Fruit fly (Drosophila melanogaster): Measurements from ENCODE around the gene Socs16D.

The Socs16D gene

DNA sequence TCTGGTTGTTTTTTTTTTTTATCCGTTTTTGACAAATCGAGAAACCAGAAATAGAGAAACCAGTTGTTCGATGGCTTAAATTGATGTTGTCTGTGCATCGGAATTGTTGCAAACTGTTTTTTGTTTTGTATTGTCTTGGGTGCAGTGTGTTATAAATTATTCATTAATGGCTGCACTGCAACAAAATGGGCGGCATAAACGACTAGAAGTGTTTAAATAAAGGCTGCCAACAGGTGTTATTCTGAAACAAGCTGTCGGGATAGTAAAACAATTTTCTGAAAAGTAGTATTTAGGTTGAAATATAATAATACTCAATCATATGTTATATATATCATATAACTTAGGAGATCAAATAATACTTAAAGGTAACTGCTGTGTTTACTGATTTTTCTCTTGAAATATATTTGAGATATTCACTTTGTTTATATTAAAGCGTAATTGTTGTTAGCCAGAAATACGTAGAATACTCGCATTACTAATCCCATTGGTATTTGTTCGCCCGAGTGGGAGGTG is 9.1 kb upstream of the Socs16D start:
- TF ChIP-seq D1 (tag; optimal IDR thresholded peaks at IDR 0.05) (no peak), CG15710 (tag; optimal IDR thresholded peaks at IDR 0.05) (peak; percentile 42), CG8159 (tag; optimal IDR thresholded peaks at IDR 0.05) (peak; percentile 46), CG32121 (GFP tag; IDR thresholded peaks at IDR 0.05) (no peak), rn (GFP tag; IDR thresholded peaks at IDR 0.05) (no peak), CG9948 (tag; optimal IDR thresholded peaks at IDR 0.05) (peak; percentile 16), Pif1B (GFP tag; optimal IDR thresholded peaks at IDR 0.05) (no peak), Pif1A (GFP tag; optimal IDR thresholded peaks at IDR 0.05) (no peak), CG8301 (tag; optimal IDR thresholded peaks at IDR 0.05) (peak; percentile 18), CG13204 (GFP tag; optimal IDR thresholded peaks at IDR 0.05) (no peak), CG17806 (tag; optimal IDR thresholded peaks at IDR 0.05) (peak; percentile 36), EcR (GFP tag; optimal IDR thresholded peaks at IDR 0.05) (no peak), gl (tag; optimal IDR thresholded peaks at IDR 0.05) (peak; percentile 0), CG34367 (tag; optimal IDR thresholded peaks at IDR 0.05) (peak; percentile 13)

DNA sequence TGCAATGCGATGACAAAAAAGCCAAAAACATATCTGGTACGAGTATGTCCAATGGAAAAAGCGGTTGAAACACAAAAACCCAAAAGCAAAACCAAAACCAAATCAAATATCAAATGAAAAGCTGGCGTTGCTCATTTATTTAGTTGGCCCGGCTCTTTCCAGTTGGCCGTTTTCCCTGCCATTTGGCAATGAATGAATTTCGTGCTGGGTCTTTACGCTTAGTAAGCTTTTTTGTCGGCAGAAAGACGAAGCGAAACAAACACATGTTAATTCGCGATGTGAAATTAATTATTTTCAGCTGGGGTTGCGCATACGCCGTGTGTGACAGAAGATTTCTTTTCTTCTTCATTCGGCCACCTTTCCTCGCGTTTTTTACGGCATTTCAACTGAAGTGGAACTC is 7.4 kb upstream of the Socs16D start:
- TF ChIP-seq CG9948 (tag; optimal IDR thresholded peaks at IDR 0.05) (no peak), Ets98B (GFP tag; IDR thresholded peaks at IDR 0.05) (no peak), CG12605 (GFP tag; IDR thresholded peaks at IDR 0.05) (no peak), fd96Ca (GFP tag; IDR thresholded peaks at IDR 0.05) (no peak), Snoo (tag; optimal IDR thresholded peaks at IDR 0.05) (no peak), CG34367 (tag; optimal IDR thresholded peaks at IDR 0.05) (no peak), CG17806 (tag; optimal IDR thresholded peaks at IDR 0.05) (no peak), CG14655 (GFP tag; optimal IDR thresholded peaks at IDR 0.05) (no peak), CG15710 (tag; optimal IDR thresholded peaks at IDR 0.05) (no peak), CG13204 (GFP tag; optimal IDR thresholded peaks at IDR 0.05) (no peak), EcR (GFP tag; optimal IDR thresholded peaks at IDR 0.05) (no peak), CG8159 (tag; optimal IDR thresholded peaks at IDR 0.05) (no peak), Pif1B (GFP tag; optimal IDR thresholded peaks at IDR 0.05) (no peak), CG8301 (tag; optimal IDR thresholded peaks at IDR 0.05) (no peak), Pif1A (GFP tag; optimal IDR thresholded peaks at IDR 0.05) (no peak), CG10348 (GFP tag; IDR thresholded peaks at IDR 0.05) (no peak), D1 (tag; optimal IDR thresholded peaks at IDR 0.05) (no peak), gl (tag; optimal IDR thresholded peaks at IDR 0.05) (no peak)

DNA sequence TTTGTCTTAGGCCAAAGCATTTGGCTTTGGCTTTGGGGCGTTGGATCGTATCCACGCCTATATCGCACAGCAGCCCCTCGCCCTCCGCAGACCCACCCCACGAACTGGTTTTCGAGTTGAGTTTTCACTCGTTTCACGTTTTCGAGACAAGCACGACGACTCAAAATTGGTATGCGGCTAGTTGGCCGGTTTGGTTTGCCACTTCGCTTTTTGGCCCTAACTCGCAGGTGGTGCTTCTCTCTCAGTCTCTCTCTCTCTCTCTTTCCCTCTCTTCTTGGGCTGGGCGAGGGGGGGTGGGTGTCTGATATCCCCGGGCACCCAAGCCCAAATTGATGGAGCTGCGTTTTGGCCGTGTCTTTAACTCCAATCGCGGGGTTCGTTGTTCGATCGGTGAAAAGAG is 6.6 kb upstream of the Socs16D start:
- TF ChIP-seq CG4496 (GFP tag; IDR thresholded peaks at IDR 0.05) = peak; percentile 49; the same call in 2 of the 3 replicates
- TF ChIP-seq CG32121 (GFP tag; IDR thresholded peaks at IDR 0.05) = 0 out of 2 replicates have a peak, but pooled peaks have one; percentile 30
- TF ChIP-seq EcR (GFP tag; optimal IDR thresholded peaks at IDR 0.05) = peak; percentile 66
- no peak for TF ChIP-seq D1 (tag; optimal IDR thresholded peaks at IDR 0.05)
- TF ChIP-seq CG12605 (GFP tag; IDR thresholded peaks at IDR 0.05) = 0 out of 2 replicates have a peak, but pooled peaks have one; percentile 7
- no peak for TF ChIP-seq Pif1B (GFP tag; optimal IDR thresholded peaks at IDR 0.05)
- TF ChIP-seq Ets98B (GFP tag; IDR thresholded peaks at IDR 0.05) = peak; percentile 26; the same call in 1 of the 2 replicates
- 0 out of 3 replicates have a peak, but pooled peaks have one; percentile 24 for TF ChIP-seq fd96Ca (GFP tag; IDR thresholded peaks at IDR 0.05)
- TF ChIP-seq gl (tag; optimal IDR thresholded peaks at IDR 0.05) = no peak

DNA sequence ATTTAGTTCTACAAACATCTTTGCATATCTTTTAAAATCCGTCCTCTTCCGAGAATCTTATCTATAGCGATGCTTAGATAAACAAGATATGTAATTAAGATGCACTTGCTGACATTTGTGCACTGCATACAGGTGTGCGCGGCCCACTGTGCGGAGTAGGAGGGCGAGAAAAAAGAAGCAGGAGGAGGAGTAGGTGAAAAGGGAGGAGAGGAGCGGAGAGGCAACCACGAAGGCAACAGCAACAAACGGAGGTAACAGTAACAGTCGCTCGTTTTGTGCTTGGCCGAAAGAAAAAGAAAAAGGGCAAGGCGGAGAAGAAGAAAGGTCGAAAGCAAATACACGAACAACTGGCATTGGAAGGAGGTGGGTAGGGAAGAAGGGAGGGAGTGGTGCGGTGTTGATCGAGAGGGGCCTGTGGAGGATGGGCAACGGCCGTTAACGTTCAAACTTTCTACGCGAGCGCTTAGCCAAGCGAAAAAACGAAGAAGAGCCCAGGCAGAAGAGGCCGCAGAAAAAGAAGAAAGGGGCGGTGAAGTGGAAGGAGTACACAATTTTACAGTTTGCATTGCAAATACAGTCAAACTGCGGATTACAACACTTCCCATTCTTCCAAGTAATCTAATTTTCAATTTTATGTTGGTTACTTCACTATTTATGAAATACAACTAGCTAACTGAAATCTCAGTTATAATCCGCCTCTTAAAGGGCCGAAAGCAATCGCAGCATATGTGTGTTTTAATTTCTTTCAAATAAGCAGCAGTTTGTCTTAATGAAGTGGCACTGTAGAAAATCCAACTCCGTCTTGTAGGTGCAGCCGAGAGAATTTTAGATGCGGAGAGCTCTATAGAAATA is 5.0 kb upstream of the Socs16D start:
- no peak for TF ChIP-seq D1 (tag; optimal IDR thresholded peaks at IDR 0.05)
- TF ChIP-seq CG9948 (tag; optimal IDR thresholded peaks at IDR 0.05) = no peak
- no peak for TF ChIP-seq CG17806 (tag; optimal IDR thresholded peaks at IDR 0.05)
- no peak for TF ChIP-seq Ets98B (GFP tag; IDR thresholded peaks at IDR 0.05)
- no peak for TF ChIP-seq Pif1A (GFP tag; optimal IDR thresholded peaks at IDR 0.05)
- TF ChIP-seq CG8301 (tag; optimal IDR thresholded peaks at IDR 0.05) = peak; percentile 46
- TF ChIP-seq CG14655 (GFP tag; optimal IDR thresholded peaks at IDR 0.05) = peak; percentile 59
- no peak for TF ChIP-seq Snoo (tag; optimal IDR thresholded peaks at IDR 0.05)
- TF ChIP-seq CG32121 (GFP tag; IDR thresholded peaks at IDR 0.05) = no peak
- TF ChIP-seq Pif1B (GFP tag; optimal IDR thresholded peaks at IDR 0.05) = no peak

DNA sequence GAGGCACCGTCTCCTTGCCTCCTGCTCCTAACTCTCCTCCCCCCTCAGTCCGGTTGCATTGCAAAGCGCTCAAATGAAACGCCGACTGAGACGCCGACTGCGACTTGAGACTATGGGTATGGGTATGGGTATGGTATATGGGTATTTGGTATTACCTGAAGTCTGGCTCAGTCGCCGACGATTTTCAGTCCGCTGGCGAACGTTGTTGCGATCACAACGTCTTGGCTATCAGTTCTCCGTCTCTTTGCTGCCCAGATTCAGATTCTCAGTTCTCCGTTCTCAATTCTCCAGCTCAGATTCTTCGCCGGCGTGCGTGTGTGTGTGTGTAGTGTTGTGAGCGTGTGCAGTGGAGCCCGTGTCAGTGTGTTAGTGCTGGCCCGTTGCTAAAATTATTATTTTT is 3.3 kb upstream of the Socs16D start, which contains the start of gene CG6398:
TSS of gene CG6398 (plus strand) at position 185 of the 400 bp plus-strand sequence.
- TF ChIP-seq CG14655 (GFP tag; optimal IDR thresholded peaks at IDR 0.05) (no peak), EcR (GFP tag; optimal IDR thresholded peaks at IDR 0.05) (peak; percentile 36), CG4496 (GFP tag; IDR thresholded peaks at IDR 0.05) (peak; percentile 44; the same call in 1 of the 3 replicates), rn (GFP tag; IDR thresholded peaks at IDR 0.05) (no peak), CG8159 (tag; optimal IDR thresholded peaks at IDR 0.05) (no peak), CG34367 (tag; optimal IDR thresholded peaks at IDR 0.05) (no peak), fd96Ca (GFP tag; IDR thresholded peaks at IDR 0.05) (no peak), CG13204 (GFP tag; optimal IDR thresholded peaks at IDR 0.05) (peak; percentile 64), Pif1A (GFP tag; optimal IDR thresholded peaks at IDR 0.05) (no peak), Ets98B (GFP tag; IDR thresholded peaks at IDR 0.05) (peak; percentile 37; the same call in 1 of the 2 replicates), D1 (tag; optimal IDR thresholded peaks at IDR 0.05) (no peak), Snoo (tag; optimal IDR thresholded peaks at IDR 0.05) (no peak), CG8301 (tag; optimal IDR thresholded peaks at IDR 0.05) (no peak)

DNA sequence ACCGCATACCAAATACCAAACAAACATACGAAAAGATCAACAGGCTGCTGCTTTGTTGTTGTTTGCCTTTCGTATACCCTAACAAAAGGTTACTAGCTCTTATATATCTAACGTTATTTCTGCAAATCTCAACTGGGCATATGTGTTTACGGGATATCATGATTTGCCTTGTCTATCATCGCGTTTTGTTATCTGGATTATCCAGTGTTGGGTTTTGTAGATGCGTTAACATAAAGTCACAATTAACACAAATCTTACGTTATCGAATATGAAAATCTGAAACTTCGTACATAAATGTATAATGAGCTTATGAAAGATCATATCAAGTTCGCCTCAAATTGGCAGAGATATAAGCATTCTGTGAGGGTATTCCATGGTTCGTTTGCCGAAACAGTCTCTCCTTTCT is 2.9 kb upstream of the Socs16D start:
- TF ChIP-seq rn (GFP tag; IDR thresholded peaks at IDR 0.05) = no peak
- TF ChIP-seq D1 (tag; optimal IDR thresholded peaks at IDR 0.05) = no peak
- peak; percentile 58 for TF ChIP-seq Pif1B (GFP tag; optimal IDR thresholded peaks at IDR 0.05)
- TF ChIP-seq CG14655 (GFP tag; optimal IDR thresholded peaks at IDR 0.05) = peak; percentile 65
- peak; percentile 69 for TF ChIP-seq CG8159 (tag; optimal IDR thresholded peaks at IDR 0.05)
- TF ChIP-seq gl (tag; optimal IDR thresholded peaks at IDR 0.05) = no peak
- TF ChIP-seq CG32121 (GFP tag; IDR thresholded peaks at IDR 0.05) = no peak
- peak; percentile 52 for TF ChIP-seq CG8301 (tag; optimal IDR thresholded peaks at IDR 0.05)
- TF ChIP-seq CG13204 (GFP tag; optimal IDR thresholded peaks at IDR 0.05) = no peak
- TF ChIP-seq CG34367 (tag; optimal IDR thresholded peaks at IDR 0.05) = peak; percentile 32
- TF ChIP-seq Ets98B (GFP tag; IDR thresholded peaks at IDR 0.05) = no peak
- peak; percentile 9 for TF ChIP-seq CG17806 (tag; optimal IDR thresholded peaks at IDR 0.05)
- TF ChIP-seq CG15710 (tag; optimal IDR thresholded peaks at IDR 0.05) = peak; percentile 54
- TF ChIP-seq fd96Ca (GFP tag; IDR thresholded peaks at IDR 0.05) = no peak
- no peak for TF ChIP-seq EcR (GFP tag; optimal IDR thresholded peaks at IDR 0.05)
- no peak for TF ChIP-seq CG10348 (GFP tag; IDR thresholded peaks at IDR 0.05)
- no peak for TF ChIP-seq CG12605 (GFP tag; IDR thresholded peaks at IDR 0.05)
- TF ChIP-seq Snoo (tag; optimal IDR thresholded peaks at IDR 0.05) = peak; percentile 11
- TF ChIP-seq Pif1A (GFP tag; optimal IDR thresholded peaks at IDR 0.05) = peak; percentile 40
- TF ChIP-seq CG9948 (tag; optimal IDR thresholded peaks at IDR 0.05) = peak; percentile 53
- no peak for TF ChIP-seq CG4496 (GFP tag; IDR thresholded peaks at IDR 0.05)

All from whole organism, pupa.